Worm (Caenorhabditis elegans) whole organism, L3 larva: ENCODE measurements around the gene exos-9.

Source experiments
- egl-27 ChIP-seq: sonication (generic microtip); optimal IDR thresholded peaks from 4 replicates; lab custom pipeline; 2017; ENCODE audit warnings: missing biosample characterization, missing genetic modification reagents, missing genetic modification characterization
- nhr-43 ChIP-seq: sonication (generic microtip); optimal IDR thresholded peaks from 2 replicates; lab custom pipeline; 2016; ENCODE audit warnings: mild to moderate bottlenecking, missing genetic modification characterization, missing compliant biosample characterization; ENCODE audit not compliant: poor library complexity, severe bottlenecking
- snpc-4 ChIP-seq: fragments of 150-350 bp; optimal IDR thresholded peaks from 2 replicates; lab custom pipeline; 2014; ENCODE audit warnings: missing biosample characterization, missing genetic modification characterization
- unc-62 ChIP-seq: fragments of 150-350 bp; sonication (generic microtip); optimal IDR thresholded peaks from 4 replicates; lab custom pipeline; 2014; ENCODE audit warnings: missing biosample characterization, missing genetic modification reagents, missing genetic modification characterization

DNA sequence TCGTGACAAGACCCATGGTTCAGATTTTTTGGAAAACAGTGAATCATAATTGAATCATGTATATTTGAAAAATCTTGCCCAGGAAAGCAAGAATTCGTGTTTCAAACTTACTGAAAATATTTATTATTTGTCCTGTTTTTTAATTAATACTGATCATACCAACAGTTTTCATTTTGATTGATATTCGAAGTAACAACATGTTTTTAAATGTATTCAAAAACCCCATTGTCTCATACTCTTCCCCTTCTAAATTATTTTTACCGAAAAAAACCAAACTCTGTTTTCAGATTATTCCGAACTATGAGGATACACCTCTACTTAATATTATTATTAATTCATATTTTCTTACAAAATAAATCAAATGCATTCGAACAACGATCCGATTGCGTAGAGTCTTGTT lies 18.4 kb upstream of the exos-9 start, which contains the start of gene R151.1:
- TF ChIP-seq unc-62 (GFP tag; lab: Kevin White, UChicago) (no peak), nhr-43 (tag; lab: Kevin White, UChicago) (no peak), egl-27 (tag; lab: Kevin White, UChicago) (no peak), snpc-4 (no peak)
